Worm (Caenorhabditis elegans) whole organism, L2 larva: Measurements from ENCODE around the gene C01F6.14.

Experiments used
- elt-1 ChIP-seq: fragments of 150-350 bp; optimal IDR thresholded peaks from 2 replicates; lab custom pipeline; 2014; ENCODE audit warnings: missing biosample characterization, missing genetic modification characterization
- gmeb-1 ChIP-seq: fragments of 150-350 bp; optimal IDR thresholded peaks from 2 replicates; lab custom pipeline; 2014; ENCODE audit warnings: missing biosample characterization, missing genetic modification characterization
- mdl-1 ChIP-seq, 2 experiments: fragments of 150-350 bp in 1 of 2; sonication (generic microtip) in 1 of 2; optimal IDR thresholded peaks; 2 replicates each; lab custom pipeline; 2017; ENCODE audit warnings: missing biosample characterization in 2 of 2, missing genetic modification characterization in 2 of 2
- nhr-21 ChIP-seq: fragments of 150-350 bp; optimal IDR thresholded peaks from 2 replicates; lab custom pipeline; 2014; ENCODE audit warnings: missing biosample characterization, missing genetic modification characterization
- nhr-77 ChIP-seq: fragments of 150-350 bp; optimal IDR thresholded peaks from 2 replicates; lab custom pipeline; 2014; ENCODE audit warnings: missing biosample characterization, missing genetic modification characterization
- skn-1 ChIP-seq: sonication (generic microtip); optimal IDR thresholded peaks from 2 replicates; lab custom pipeline; 2017; ENCODE audit warnings: missing biosample characterization, missing genetic modification characterization
- unc-39 ChIP-seq: fragments of 150-350 bp; optimal IDR thresholded peaks from 2 replicates; lab custom pipeline; 2014; ENCODE audit warnings: missing biosample characterization, missing genetic modification characterization
- ztf-11 ChIP-seq: sonication (generic microtip); optimal IDR thresholded peaks from 2 replicates; lab custom pipeline; 2017; ENCODE audit warnings: missing biosample characterization, missing genetic modification characterization

DNA sequence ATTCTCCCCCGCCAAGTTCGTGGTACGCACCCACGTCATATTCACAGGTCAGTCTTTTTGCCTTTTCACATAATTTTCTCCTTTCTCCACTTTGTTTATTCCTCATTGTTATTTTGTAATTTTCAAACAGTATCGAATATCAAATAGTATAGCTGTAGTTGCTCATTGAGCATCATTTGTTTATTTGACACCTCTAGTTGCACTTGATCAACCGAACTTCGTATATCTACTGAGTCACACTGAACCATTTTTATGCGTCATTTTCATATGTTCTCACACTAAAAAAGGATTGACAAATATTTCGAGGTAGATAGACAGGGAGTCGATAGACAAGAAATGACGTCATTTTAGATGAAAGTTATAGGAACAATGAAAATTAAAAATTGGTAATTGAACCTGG is 16.3 kb upstream of the C01F6.14 start:
- TF ChIP-seq unc-39 (tag; lab: Kevin White, UChicago): no peak
- TF ChIP-seq ztf-11 (tag; lab: Kevin White, UChicago): no peak
- TF ChIP-seq nhr-21 (tag; lab: Kevin White, UChicago): no peak
- no peak for TF ChIP-seq nhr-77 (tag; lab: Kevin White, UChicago)
- TF ChIP-seq mdl-1 (tag; optimal IDR thresholded peaks at IDR 0.05; lab: Kevin White, UChicago): no peak
- no peak for TF ChIP-seq gmeb-1 (tag; lab: Kevin White, UChicago)
- TF ChIP-seq skn-1: no peak
- TF ChIP-seq elt-1: no peak
